Fruit fly (Drosophila melanogaster): ENCODE results near the gene mtgo.

Gene mtgo

DNA sequence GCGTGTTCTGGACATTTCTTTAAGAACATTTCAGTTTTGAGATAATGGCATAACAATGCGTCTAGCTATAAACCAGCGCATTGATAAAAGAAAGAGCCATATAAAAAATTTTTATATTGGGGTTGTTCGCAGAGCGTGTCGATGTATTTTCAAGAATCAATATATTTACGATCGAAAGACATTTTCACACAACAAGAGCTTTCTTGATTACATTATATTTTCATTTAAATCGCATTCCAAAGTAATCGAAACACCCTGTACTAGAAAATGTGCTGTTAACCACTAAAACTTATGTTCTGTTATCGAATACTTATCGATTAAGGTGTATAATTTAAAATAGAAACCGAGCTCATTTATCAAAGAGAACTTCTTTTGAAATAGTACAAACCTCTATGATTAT, 158.9 kb downstream of the mtgo start (continued):
- TF ChIP-seq CG42726 (GFP tag; IDR thresholded peaks at IDR 0.05; ENCODE audit: partially characterized antibody), result no peak
- no peak for TF ChIP-seq Side (GFP tag; optimal IDR thresholded peaks at IDR 0.05)
- TF ChIP-seq CG2202 (tag; optimal IDR thresholded peaks at IDR 0.05), result no peak
- peak; percentile 19; the same call in 1 of the 2 replicates for TF ChIP-seq bbx (GFP tag; IDR thresholded peaks at IDR 0.05; ENCODE audit: partially characterized antibody)
- no peak for TF ChIP-seq CG2712 (tag; optimal IDR thresholded peaks at IDR 0.05)
- peak; percentile 70 for TF ChIP-seq CG10543 (GFP tag; optimal IDR thresholded peaks at IDR 0.05)
- TF ChIP-seq sens-2 (GFP tag; IDR thresholded peaks at IDR 0.05), result no peak
- TF ChIP-seq CG12942 (GFP tag; optimal IDR thresholded peaks at IDR 0.05), result no peak
- TF ChIP-seq tll (GFP tag; optimal IDR thresholded peaks at IDR 0.05), result no peak
- TF ChIP-seq ci (GFP tag; IDR thresholded peaks at IDR 0.05), result no peak
- no peak for TF ChIP-seq ro (GFP tag; IDR thresholded peaks at IDR 0.05)
- no peak for TF ChIP-seq ap (GFP tag; IDR thresholded peaks at IDR 0.05)
- no peak for TF ChIP-seq cad (GFP tag; optimal IDR thresholded peaks at IDR 0.05)
- TF ChIP-seq CG9817 (tag; optimal IDR thresholded peaks at IDR 0.05), result peak; percentile 64
- no peak for TF ChIP-seq CG2129 (GFP tag; IDR thresholded peaks at IDR 0.05; ENCODE audit: partially characterized antibody)
- no peak for TF ChIP-seq pros (GFP tag; optimal IDR thresholded peaks at IDR 0.05)
- peak; percentile 55; the same call in 1 of the 2 replicates for TF ChIP-seq sob (GFP tag; IDR thresholded peaks at IDR 0.05)
- TF ChIP-seq CG17361 (GFP tag; IDR thresholded peaks at IDR 0.05), result no peak
- TF ChIP-seq wdn (GFP tag; IDR thresholded peaks at IDR 0.05), result no peak
- TF ChIP-seq Gug (GFP tag; IDR thresholded peaks at IDR 0.05), result no peak
- peak; percentile 59 for TF ChIP-seq CG12659 (GFP tag; optimal IDR thresholded peaks at IDR 0.05)
- no peak for TF ChIP-seq odd (GFP tag; optimal IDR thresholded peaks at IDR 0.05)
- TF ChIP-seq Poxn (GFP tag; IDR thresholded peaks at IDR 0.05), result no peak
- TF ChIP-seq ac (GFP tag; optimal IDR thresholded peaks at IDR 0.05), result no peak
- no peak for TF ChIP-seq C15 (GFP tag; IDR thresholded peaks at IDR 0.05)
- no peak for TF ChIP-seq CG2199 (GFP tag; IDR thresholded peaks at IDR 0.05)
- no peak for TF ChIP-seq CG7357 (GFP tag; IDR thresholded peaks at IDR 0.05)
- no peak for TF ChIP-seq CG5180 (GFP tag; optimal IDR thresholded peaks at IDR 0.05)
- TF ChIP-seq pzg (GFP tag; optimal IDR thresholded peaks at IDR 0.05), result no peak
- no peak for TF ChIP-seq CG16815 (GFP tag; optimal IDR thresholded peaks at IDR 0.05)
- TF ChIP-seq hb (GFP tag; IDR thresholded peaks at IDR 0.05; ENCODE audit: partially characterized antibody), result no peak
- peak; percentile 91 for TF ChIP-seq Med (GFP tag)
- no peak for TF ChIP-seq aop (GFP tag; IDR thresholded peaks at IDR 0.05)
- TF ChIP-seq dati (GFP tag; IDR thresholded peaks at IDR 0.05), result no peak
- peak; percentile 58 for TF ChIP-seq PHDP (tag; optimal IDR thresholded peaks at IDR 0.05)
- TF ChIP-seq CG8281 (tag; optimal IDR thresholded peaks at IDR 0.05), result no peak
- peak; percentile 62 for TF ChIP-seq CG30403 (GFP tag; optimal IDR thresholded peaks at IDR 0.05)
- TF ChIP-seq CG3065 (GFP tag; optimal IDR thresholded peaks at IDR 0.05), result no peak
- TF ChIP-seq CG13894 (tag; optimal IDR thresholded peaks at IDR 0.05), result no peak
- TF ChIP-seq CG12071 (GFP tag; optimal IDR thresholded peaks at IDR 0.05), result no peak
- no peak for TF ChIP-seq CG9437 (GFP tag; optimal IDR thresholded peaks at IDR 0.05)
- peak; percentile 48 to 54 for TF ChIP-seq dpn (GFP tag; optimal IDR thresholded peaks at IDR 0.05)
- no peak for TF ChIP-seq TFAM (GFP tag; optimal IDR thresholded peaks at IDR 0.05)
- peak; percentile 7 for TF ChIP-seq kay (GFP tag; optimal IDR thresholded peaks at IDR 0.05)
- no peak for TF ChIP-seq fd96Cb (tag; optimal IDR thresholded peaks at IDR 0.05)
- TF ChIP-seq MTF-1 (GFP tag; optimal IDR thresholded peaks at IDR 0.05; ENCODE audit: borderline replicate concordance), result no peak
- no peak for TF ChIP-seq CG7372 (GFP tag; IDR thresholded peaks at IDR 0.05)
- peak; percentile 32 for TF ChIP-seq CG4820 (GFP tag; optimal IDR thresholded peaks at IDR 0.05)
- no peak for TF ChIP-seq CG14965 (GFP tag; optimal IDR thresholded peaks at IDR 0.05; ENCODE audit: borderline replicate concordance)
- peak; percentile 44 for TF ChIP-seq CG12391 (tag; optimal IDR thresholded peaks at IDR 0.05)
- TF ChIP-seq Blimp-1 (GFP tag; optimal IDR thresholded peaks at IDR 0.05), result no peak

Measured in whole organism, embryonic.